Worm (Caenorhabditis elegans): ENCODE data around the gene F55A11.6.

The F55A11.6 gene

DNA sequence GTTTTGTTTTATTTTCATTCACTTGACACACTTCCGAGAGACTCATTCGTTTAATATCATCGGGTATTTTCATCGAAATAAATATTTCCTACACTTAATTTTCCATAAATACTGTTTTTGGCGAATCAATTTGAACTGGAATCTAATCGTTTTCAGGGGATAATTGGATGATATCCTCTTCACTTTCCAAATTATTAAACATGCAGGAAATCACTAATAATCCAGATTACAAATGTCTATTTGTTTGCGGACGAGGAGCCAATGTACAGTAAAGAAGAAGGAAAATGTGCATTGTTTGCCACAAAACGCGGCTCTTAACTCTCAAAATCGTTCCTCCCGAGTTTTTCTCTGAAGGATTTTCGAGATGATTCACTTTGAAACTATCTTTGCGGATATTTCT lies at the start of gene F55A11.6:
F55A11.6 (plus strand) TSS at position 301 of the 400 bp plus-strand sequence.
- TF ChIP-seq sma-9 (GFP tag; optimal IDR thresholded peaks at IDR 0.05): no peak
- TF ChIP-seq sma-9 (tag; optimal IDR thresholded peaks at IDR 0.05): no peak

DNA sequence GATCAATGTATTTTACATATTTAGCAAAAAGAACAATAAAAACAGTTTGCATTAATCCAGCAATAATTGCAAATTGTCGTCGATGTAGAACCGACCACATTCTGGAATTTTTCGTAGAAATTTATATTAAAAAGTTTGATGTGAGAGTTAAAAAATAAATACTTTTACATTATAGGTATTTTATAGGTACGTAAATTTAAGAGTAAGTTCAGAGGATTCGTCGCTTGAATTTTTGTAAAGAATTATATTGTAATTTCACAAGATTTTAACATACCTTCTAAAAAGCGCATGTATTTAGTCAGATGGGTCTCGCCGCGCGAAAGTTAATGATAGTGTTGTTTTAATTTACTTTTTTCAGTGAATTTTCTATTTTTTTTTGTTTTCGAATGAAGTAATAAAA lies 46.6 kb upstream of the F55A11.6 start, which contains the start of gene rhr-2:
rhr-2 (minus strand) TSS at position 101 of the 400 bp plus-strand sequence.
- TF ChIP-seq elt-1 (tag; optimal IDR thresholded peaks at IDR 0.05) (no peak), ama-1 (optimal IDR thresholded peaks at IDR 0.05) (no peak), unc-55 (GFP tag; optimal IDR thresholded peaks at IDR 0.05) (no peak), nhr-129 (tag; optimal IDR thresholded peaks at IDR 0.05) (no peak), R02D3.7 (tag; optimal IDR thresholded peaks at IDR 0.05) (no peak), nhr-6 (tag; optimal IDR thresholded peaks at IDR 0.05) (no peak), F13H6.1 (tag; optimal IDR thresholded peaks at IDR 0.05) (no peak), gmeb-1 (tag; optimal IDR thresholded peaks at IDR 0.05) (no peak), C34F6.9 (tag; optimal IDR thresholded peaks at IDR 0.05) (no peak)

DNA sequence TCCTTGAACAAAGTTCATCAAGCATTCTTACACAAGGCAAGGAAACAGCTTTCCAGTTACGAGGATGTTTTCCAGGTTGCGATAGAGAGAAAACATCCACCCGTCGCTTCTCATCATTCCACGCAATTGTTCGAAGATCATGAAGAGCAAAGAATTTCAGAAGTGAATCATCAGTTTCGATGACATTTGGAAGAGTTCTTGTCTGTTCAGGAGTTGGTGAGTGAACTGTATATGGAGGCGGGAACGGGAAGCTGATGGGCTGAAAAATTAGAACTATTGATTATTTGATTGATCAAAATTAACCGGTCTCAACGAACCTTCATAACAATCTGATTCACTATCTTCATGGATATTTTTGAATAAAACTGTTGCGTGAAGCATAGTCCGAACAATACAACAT lies 44.6 kb upstream of the F55A11.6 start:
- TF ChIP-seq snpc-4 (tag; optimal IDR thresholded peaks at IDR 0.05) (no peak), nhr-6 (tag; optimal IDR thresholded peaks at IDR 0.05) (no peak), ZK546.5 (tag; optimal IDR thresholded peaks at IDR 0.05) (no peak), nhr-21 (tag; optimal IDR thresholded peaks at IDR 0.05) (no peak)

DNA sequence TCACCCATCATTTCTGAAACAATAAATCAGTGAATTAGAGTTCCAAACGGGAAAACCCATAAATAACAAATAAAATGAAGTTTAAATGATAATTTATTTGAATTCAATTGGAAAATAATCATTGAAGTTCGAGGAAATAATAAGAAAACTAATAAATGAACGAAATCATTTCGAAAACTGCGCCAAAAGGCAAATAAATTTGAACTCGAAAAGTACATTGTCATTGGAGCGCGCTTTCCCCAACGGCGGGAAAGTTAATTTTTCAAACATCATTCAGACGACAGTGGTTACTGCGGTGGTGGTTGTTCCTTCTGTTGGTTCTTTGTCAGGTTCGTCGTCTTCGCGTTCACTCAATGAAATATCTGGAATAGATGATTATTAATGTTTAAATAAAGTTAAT lies 43.2 kb upstream of the F55A11.6 start, which contains the start of gene npp-22:
npp-22 (minus strand) TSS at position 13 of the 400 bp plus-strand sequence.
- TF ChIP-seq nhr-237 (tag; optimal IDR thresholded peaks at IDR 0.05) (no peak), lsy-2 (tag; optimal IDR thresholded peaks at IDR 0.05) (peak; percentile 25 to 78), sma-9 (GFP tag; optimal IDR thresholded peaks at IDR 0.05) (peak; percentile 60), sma-9 (tag; optimal IDR thresholded peaks at IDR 0.05) (no peak), nhr-25 (tag; optimal IDR thresholded peaks at IDR 0.05) (peak; percentile 39), nhr-21 (tag; optimal IDR thresholded peaks at IDR 0.05) (peak; percentile 40), ZK546.5 (tag; optimal IDR thresholded peaks at IDR 0.05) (no peak), gmeb-1 (tag; optimal IDR thresholded peaks at IDR 0.05) (peak; percentile 95), peb-1 (tag; optimal IDR thresholded peaks at IDR 0.05) (no peak), lin-13 (GFP tag; optimal IDR thresholded peaks at IDR 0.05) (peak; percentile 36), fos-1 (tag; optimal IDR thresholded peaks at IDR 0.05) (peak; percentile 38), F13H6.1 (tag; optimal IDR thresholded peaks at IDR 0.05) (peak; percentile 50), crh-2 (tag; optimal IDR thresholded peaks at IDR 0.05) (peak; percentile 47), lin-11 (tag; optimal IDR thresholded peaks at IDR 0.05) (peak; percentile 56), sma-3 (GFP tag; optimal IDR thresholded peaks at IDR 0.05) (peak; percentile 54)

DNA sequence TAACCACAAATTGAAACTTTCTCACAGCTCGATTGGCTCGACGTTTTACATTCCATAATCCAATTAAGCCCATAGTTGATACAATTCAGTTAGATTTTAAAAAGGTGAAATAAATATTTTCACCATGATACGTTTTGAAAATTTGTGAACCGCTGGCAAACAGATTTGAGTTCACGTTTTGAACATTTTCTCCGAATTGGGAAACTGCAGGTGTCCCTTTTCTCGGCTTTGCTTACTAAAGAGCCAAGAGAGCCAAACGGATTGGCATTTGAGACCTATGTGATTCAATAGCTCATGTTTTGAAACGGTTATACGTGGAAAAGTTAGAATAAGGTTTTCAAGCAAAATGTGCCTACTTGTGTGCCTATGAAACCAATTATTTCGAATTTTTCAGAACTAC lies 39.7 kb upstream of the F55A11.6 start, which contains the start of gene spe-42:
spe-42 (minus strand) TSS at position 101 of the 400 bp plus-strand sequence.
- TF ChIP-seq nhr-21 (tag; optimal IDR thresholded peaks at IDR 0.05) (no peak), unc-62 (GFP tag; optimal IDR thresholded peaks at IDR 0.05) (no peak), aly-2 (tag; optimal IDR thresholded peaks at IDR 0.05) (no peak), dmd-4 (tag; optimal IDR thresholded peaks at IDR 0.05) (no peak)

DNA sequence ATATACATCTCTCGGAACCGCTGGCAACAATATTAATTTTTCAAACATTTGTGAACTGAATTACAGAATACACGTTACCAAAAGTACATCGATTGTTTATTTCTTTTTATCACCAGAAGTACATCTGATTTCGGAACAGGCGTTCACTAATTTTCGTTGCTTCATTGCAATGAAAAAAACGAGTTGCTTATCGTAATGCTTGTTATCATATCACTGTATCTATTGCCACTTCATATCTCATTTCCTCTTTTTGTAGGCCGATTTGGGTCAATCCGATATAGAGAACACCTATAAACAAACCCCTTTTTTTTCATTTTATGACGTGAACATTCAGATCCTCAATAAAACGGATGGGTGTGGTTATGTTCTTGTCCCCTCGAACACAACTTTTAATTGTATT lies 39.3 kb upstream of the F55A11.6 start:
- TF ChIP-seq ztf-4 (tag; optimal IDR thresholded peaks at IDR 0.05): no peak
- no peak for TF ChIP-seq unc-39 (tag; optimal IDR thresholded peaks at IDR 0.05)
- TF ChIP-seq C34F6.9 (tag; optimal IDR thresholded peaks at IDR 0.05): no peak
- no peak for TF ChIP-seq lin-39 (tag; optimal IDR thresholded peaks at IDR 0.05)
- no peak for TF ChIP-seq unc-62 (GFP tag; optimal IDR thresholded peaks at IDR 0.05)
- no peak for TF ChIP-seq nhr-11 (tag; optimal IDR thresholded peaks at IDR 0.05)
- no peak for TF ChIP-seq sma-9 (GFP tag; optimal IDR thresholded peaks at IDR 0.05)
- no peak for TF ChIP-seq sma-9 (tag; optimal IDR thresholded peaks at IDR 0.05)
- no peak for TF ChIP-seq Y55F3AM.14 (GFP tag; optimal IDR thresholded peaks at IDR 0.05)
- TF ChIP-seq lsy-2 (tag; optimal IDR thresholded peaks at IDR 0.05): no peak
- TF ChIP-seq zag-1 (tag; optimal IDR thresholded peaks at IDR 0.05): no peak

DNA sequence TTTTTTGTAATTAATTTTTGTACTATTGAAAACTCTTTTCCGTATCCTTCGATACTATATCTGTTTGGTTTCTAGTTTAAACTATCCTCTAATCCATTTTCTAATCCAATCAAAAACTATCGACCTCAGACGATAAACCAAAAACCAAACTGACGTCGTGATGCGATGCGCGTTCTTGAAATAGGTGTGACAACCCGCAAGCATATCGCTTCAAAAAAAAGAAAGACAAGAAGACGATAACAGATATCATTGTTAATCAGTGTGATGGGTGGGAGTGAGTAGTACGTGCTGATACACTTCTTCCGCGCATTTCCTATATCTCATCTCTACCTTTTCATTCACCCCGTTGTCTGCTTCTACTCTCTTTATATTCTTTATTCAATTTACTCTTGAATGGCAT lies 36.8 kb upstream of the F55A11.6 start, which contains the start of gene T04F3.1:
T04F3.1 (plus strand) TSS at position 246 of the 400 bp plus-strand sequence.
- TF ChIP-seq nhr-21 (tag; optimal IDR thresholded peaks at IDR 0.05) (peak; percentile 41), blmp-1 (tag; optimal IDR thresholded peaks at IDR 0.05; ENCODE audit: insufficient read depth) (no peak), ceh-16 (tag; optimal IDR thresholded peaks at IDR 0.05) (no peak), lin-13 (GFP tag; optimal IDR thresholded peaks at IDR 0.05) (no peak), sma-9 (GFP tag; optimal IDR thresholded peaks at IDR 0.05) (peak; percentile 75), sma-9 (tag; optimal IDR thresholded peaks at IDR 0.05) (no peak)

Measured in whole organism, L2 larva.